Worm (Caenorhabditis elegans) whole organism, midembryonic: Measurements from ENCODE around the gene K10B3.5.

ENCODE experiments used
- T22C8.4 ChIP-seq: fragments of 200-800 bp; sonication (Bioruptor generic); IDR thresholded peaks from 2 replicates; pipeline ENCODE4 v1.3.6; 2022; ENCODE audit warnings: missing genetic modification characterization, missing compliant biosample characterization
- cog-1 ChIP-seq: sonication (generic microtip); optimal IDR thresholded peaks from 2 replicates; lab custom pipeline; 2016; ENCODE audit warnings: missing genetic modification characterization, missing compliant biosample characterization
- flt-1 ChIP-seq: fragments of 200-800 bp; sonication (Bioruptor generic); IDR thresholded peaks from 2 replicates; pipeline ENCODE4 v1.3.6; 2022; ENCODE audit warnings: missing genetic modification characterization, missing compliant biosample characterization
- klf-2 ChIP-seq: fragments of 200-800 bp; sonication (Bioruptor generic); conservative IDR thresholded peaks from 2 replicates; pipeline ENCODE4 v1.3.6; 2022; ENCODE audit warnings: missing genetic modification reagents, missing genetic modification characterization, missing compliant biosample characterization
- med-1 ChIP-seq: sonication (generic microtip); optimal IDR thresholded peaks from 2 replicates; lab custom pipeline; 2017; ENCODE audit warnings: missing genetic modification characterization, mild to moderate bottlenecking, missing compliant biosample characterization, antibody characterized with exemption, missing genetic modification reagents; ENCODE audit not compliant: insufficient read depth
- ref-1 ChIP-seq: fragments of 200-800 bp; sonication (Bioruptor generic); conservative IDR thresholded peaks from 2 replicates; pipeline ENCODE4 v1.3.6; 2022; ENCODE audit warnings: missing genetic modification reagents, missing genetic modification characterization, missing compliant biosample characterization
- tab-1 ChIP-seq: fragments of 200-800 bp; sonication (Bioruptor generic); IDR thresholded peaks from 2 replicates; pipeline ENCODE4 v1.3.6; 2022; ENCODE audit warnings: missing genetic modification characterization, missing compliant biosample characterization
- ztf-23 ChIP-seq: fragments of 200-800 bp; sonication (Bioruptor generic); IDR thresholded peaks from 2 replicates; pipeline ENCODE4 v1.3.6; 2022; ENCODE audit warnings: missing genetic modification reagents, missing genetic modification characterization, missing compliant biosample characterization
- ztf-29 ChIP-seq: fragments of 200-800 bp; sonication (Bioruptor generic); IDR thresholded peaks from 2 replicates; pipeline ENCODE4 v1.3.6; 2022; ENCODE audit warnings: missing genetic modification reagents, missing genetic modification characterization, missing compliant biosample characterization

K10B3.5 gene

DNA sequence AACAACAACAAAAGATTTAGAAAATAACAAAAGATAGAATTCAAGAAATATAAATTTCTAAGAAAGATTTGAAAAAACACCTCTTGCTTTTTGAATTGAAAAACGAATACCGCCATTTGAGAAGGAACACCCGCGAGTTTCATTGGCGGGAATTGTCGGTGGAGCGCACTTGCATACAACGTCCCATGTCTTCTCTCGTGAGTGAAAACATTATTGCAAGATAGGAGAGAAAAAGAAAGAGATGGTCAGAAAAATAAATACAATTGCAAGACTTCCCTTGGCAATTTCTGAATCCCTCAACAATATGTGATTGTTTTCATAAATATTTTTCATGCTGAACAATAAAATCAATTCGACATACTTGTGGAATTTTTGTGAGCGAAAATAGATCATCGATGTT, at the start of gene K10B3.5:
K10B3.5 (minus strand) TSS at position 343 of the 400 bp plus-strand sequence.
- no peak for TF ChIP-seq ztf-23 (GFP tag; lab: Robert Waterston, UW)
- TF ChIP-seq T22C8.4: no peak
- 0 out of 2 replicates have a peak, but pooled peaks have one; percentile 25 for TF ChIP-seq flt-1 (GFP tag; lab: Robert Waterston, UW)
- no peak for TF ChIP-seq med-1 (GFP tag; lab: Kevin White, UChicago)

DNA sequence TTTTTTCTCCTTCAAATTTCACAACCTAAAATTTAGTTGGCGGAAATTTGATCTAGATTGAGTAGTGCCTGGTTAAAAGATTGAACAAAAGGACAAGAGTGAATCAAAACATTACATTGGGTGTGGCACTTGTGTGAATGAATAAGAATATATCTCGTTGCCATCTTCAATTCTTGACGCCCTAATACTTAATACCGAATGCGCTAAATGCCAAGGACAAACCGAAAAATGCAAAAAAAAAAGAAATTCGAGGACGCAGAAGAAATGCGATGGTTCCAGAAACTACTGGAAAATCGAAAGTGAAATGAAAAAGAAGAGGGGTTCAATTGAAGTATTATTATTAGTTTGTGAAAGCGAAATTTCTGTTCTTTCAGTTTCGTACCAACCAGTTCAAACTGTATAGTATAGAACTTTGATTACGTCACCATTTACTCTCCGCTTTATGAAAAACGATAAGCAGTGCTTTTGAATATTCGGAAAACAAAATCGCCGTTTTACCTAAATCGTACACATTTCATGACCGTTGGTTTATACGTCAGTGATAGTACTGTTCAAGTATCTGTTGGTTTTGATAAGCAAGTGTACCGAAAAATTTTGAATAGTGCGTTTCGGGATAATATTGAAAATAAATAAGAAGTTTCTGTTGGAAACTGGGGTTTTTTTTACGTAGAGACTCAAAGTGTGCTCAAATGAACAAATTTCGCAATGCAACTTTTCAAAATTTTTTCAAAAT, 49.0 kb upstream of the K10B3.5 start:
- TF ChIP-seq T22C8.4 (no peak), klf-2 (GFP tag; lab: Robert Waterston, UW) (no peak), tab-1 (GFP tag; lab: Robert Waterston, UW) (no peak), cog-1 (tag; lab: Kevin White, UChicago) (no peak), med-1 (GFP tag; lab: Kevin White, UChicago) (no peak), ref-1 (GFP tag; lab: Robert Waterston, UW) (no peak), ztf-23 (GFP tag; lab: Robert Waterston, UW) (no peak), flt-1 (GFP tag; lab: Robert Waterston, UW) (no peak), ztf-29 (GFP tag; lab: Robert Waterston, UW) (no peak)

DNA sequence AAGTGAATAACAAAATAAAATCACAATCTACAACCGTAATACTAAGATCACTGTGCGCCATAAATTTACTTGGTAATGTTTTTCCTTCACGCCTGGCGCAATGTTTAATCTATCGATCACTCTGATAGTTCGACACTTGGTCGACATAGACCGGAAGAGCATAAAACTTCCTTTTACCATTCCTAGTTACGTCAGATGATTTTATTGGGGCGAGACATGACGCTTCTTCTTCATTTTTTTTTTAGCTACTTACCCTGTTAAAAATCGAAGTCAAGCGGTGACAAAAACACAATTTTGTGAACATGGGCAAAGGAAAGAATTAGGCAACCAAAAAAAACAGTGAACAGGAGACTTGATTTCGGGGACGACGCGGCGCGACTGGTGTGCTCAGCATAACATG, 48.3 kb upstream of the K10B3.5 start:
- TF ChIP-seq klf-2 (GFP tag; lab: Robert Waterston, UW) (no peak), cog-1 (tag; lab: Kevin White, UChicago) (no peak), T22C8.4 (no peak), tab-1 (GFP tag; lab: Robert Waterston, UW) (no peak), med-1 (GFP tag; lab: Kevin White, UChicago) (no peak), ztf-23 (GFP tag; lab: Robert Waterston, UW) (no peak), ref-1 (GFP tag; lab: Robert Waterston, UW) (no peak), ztf-29 (GFP tag; lab: Robert Waterston, UW) (no peak), flt-1 (GFP tag; lab: Robert Waterston, UW) (no peak)

DNA sequence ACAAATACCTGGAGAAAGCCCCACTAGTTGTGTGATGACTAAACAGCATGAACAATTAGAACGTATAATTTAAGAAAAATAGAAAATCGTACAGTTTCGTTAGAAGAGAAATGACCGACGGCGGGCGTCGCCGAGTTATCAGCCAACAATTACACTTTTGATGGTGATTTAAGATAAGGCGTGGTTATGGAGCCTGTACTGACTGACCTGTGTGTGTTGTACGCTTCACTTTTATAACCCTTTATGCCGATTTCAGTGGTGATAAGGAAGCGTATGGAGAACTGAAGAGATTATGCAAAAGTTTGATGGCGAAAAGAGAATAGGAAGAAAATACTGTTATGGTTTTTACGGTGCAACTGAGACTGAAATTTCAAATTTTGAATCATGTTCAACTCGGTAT, 46.9 kb upstream of the K10B3.5 start:
- TF ChIP-seq tab-1 (GFP tag; lab: Robert Waterston, UW): no peak
- no peak for TF ChIP-seq ztf-29 (GFP tag; lab: Robert Waterston, UW)
- no peak for TF ChIP-seq cog-1 (tag; lab: Kevin White, UChicago)

DNA sequence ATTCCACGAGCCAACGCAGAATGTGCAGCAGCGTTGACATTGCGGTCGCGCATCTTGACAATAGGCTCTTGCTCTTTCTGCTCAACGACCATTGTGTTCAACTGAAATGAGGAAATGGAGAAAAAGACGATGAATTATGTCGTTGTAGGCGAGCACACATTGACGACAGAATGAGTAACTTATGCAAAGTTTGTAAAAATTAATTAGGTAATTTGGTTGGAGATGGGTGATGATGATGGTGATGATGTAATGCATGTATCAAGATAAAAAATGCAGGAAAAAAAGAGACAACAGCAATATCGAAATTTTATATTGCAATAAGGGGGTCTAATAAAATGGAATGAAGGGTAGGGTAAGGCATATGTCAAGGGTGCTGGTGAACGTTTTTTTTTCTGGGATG, 46.1 kb upstream of the K10B3.5 start, which contains the start of gene bbln-1:
bbln-1 (minus strand) TSS at position 101 of the 400 bp plus-strand sequence.
- TF ChIP-seq tab-1 (GFP tag; lab: Robert Waterston, UW) (no peak), cog-1 (tag; lab: Kevin White, UChicago) (no peak), ref-1 (GFP tag; lab: Robert Waterston, UW) (no peak), ztf-23 (GFP tag; lab: Robert Waterston, UW) (no peak)

DNA sequence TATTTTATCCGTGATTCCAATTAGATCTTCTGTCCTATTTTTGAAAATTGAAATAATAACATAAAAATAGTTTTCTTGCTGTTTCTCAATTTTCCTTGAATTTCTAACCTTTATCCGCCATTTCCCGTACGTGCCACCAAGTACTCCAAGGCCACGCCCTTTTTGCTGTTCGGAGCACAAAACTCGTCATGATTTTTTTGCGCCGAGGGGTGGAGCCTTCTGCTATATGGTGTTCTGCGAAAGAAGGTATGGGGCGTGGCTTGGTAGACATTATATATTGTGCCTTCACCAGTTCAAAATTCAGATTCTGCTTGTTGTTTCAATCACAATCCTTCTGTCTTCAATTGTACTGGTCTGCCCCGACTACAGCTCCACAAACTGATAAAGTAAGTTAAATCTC, 39.0 kb upstream of the K10B3.5 start, which contains the start of gene C15C7.4:
C15C7.4 (plus strand) TSS at position 301 of the 400 bp plus-strand sequence.
- TF ChIP-seq ref-1 (GFP tag; lab: Robert Waterston, UW) (no peak), cog-1 (tag; lab: Kevin White, UChicago) (no peak), flt-1 (GFP tag; lab: Robert Waterston, UW) (no peak), ztf-23 (GFP tag; lab: Robert Waterston, UW) (no peak), med-1 (GFP tag; lab: Kevin White, UChicago) (no peak), ztf-29 (GFP tag; lab: Robert Waterston, UW) (no peak), tab-1 (GFP tag; lab: Robert Waterston, UW) (no peak)

DNA sequence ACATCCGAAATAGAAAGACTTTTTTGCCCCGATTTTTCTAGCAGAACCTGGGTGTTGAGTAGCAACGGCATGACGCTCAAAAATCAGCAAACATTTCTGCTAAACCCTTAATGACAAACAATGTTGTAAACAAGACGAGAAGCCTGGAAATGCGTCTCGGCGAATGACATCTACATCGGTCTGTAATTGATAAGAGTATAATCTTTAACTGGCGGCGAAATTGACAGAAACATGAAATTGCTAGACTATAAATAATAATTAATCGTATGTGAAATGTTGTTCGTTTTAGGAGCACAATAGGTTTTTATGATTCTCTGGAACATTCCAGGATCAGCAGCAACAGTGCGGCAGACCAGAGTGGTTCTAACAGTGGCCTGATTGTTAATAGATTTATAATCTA, 35.4 kb upstream of the K10B3.5 start:
- TF ChIP-seq T22C8.4 (no peak), ref-1 (GFP tag; lab: Robert Waterston, UW) (no peak), flt-1 (GFP tag; lab: Robert Waterston, UW) (no peak), ztf-23 (GFP tag; lab: Robert Waterston, UW) (no peak), tab-1 (GFP tag; lab: Robert Waterston, UW) (no peak), ztf-29 (GFP tag; lab: Robert Waterston, UW) (no peak), med-1 (GFP tag; lab: Kevin White, UChicago) (no peak), klf-2 (GFP tag; lab: Robert Waterston, UW) (no peak), cog-1 (tag; lab: Kevin White, UChicago) (no peak)

DNA sequence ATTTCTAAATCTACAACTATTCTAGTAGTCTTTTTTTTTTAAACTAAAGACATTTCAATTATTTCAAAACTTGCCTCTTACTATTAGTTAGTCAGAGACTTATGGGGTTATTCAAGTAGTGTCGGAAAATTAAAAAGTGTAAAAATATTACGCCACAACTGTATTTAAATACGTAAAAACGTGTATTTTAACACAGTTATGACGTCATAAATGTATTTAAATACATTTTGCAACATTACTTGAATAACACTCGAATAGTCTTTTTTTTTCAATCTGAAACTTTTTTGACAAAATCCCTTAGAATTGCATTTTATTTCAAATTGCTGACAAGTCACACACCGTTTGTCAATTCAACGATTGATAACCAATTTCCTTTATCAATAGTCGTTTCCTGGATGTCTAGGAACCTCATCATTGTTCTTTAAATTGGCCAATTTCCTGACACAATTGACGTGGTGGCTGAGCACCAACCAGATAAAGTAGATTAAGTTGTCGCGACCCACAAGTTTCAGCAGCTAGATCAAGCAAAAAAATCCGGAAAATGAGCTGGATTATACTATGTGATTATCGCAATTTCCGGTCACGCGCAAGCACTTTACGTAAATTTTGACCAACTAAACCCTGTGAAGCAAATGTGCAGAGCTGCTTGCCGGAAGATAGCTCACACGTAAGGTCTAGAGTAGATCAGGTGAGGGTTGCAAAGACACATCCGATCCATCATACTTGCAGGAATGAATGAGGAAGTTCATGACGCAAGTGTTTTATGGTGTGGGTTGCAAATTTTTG, 33.4 kb upstream of the K10B3.5 start:
- no peak for TF ChIP-seq ref-1 (GFP tag; lab: Robert Waterston, UW)
- no peak for TF ChIP-seq cog-1 (tag; lab: Kevin White, UChicago)
- TF ChIP-seq tab-1 (GFP tag; lab: Robert Waterston, UW): no peak
- no peak for TF ChIP-seq T22C8.4
- no peak for TF ChIP-seq klf-2 (GFP tag; lab: Robert Waterston, UW)
- TF ChIP-seq flt-1 (GFP tag; lab: Robert Waterston, UW): no peak
- TF ChIP-seq ztf-29 (GFP tag; lab: Robert Waterston, UW): no peak
- no peak for TF ChIP-seq ztf-23 (GFP tag; lab: Robert Waterston, UW)
- TF ChIP-seq med-1 (GFP tag; lab: Kevin White, UChicago): no peak

DNA sequence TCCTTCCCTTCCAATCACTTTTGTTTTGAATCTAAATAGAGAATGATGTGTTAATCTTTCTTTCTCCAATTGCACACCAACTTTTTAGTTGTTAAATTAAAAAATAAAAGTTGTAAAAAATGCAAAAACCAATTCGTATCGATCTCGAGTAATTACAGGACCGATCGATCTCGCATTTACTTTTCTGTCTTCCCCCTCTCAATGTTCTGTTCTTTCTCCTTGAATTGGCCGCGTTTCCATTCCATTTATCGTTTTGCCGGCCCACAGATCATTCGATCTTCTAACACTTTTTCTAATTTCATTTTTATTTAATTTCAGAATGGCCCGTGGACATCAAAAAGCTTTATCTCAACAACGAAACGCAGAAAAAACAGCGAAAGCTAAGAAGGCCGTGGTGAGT, 28.9 kb upstream of the K10B3.5 start, which contains the start of gene K10B3.1:
K10B3.1 (plus strand) TSS at position 301 of the 400 bp plus-strand sequence.
- TF ChIP-seq tab-1 (GFP tag; lab: Robert Waterston, UW) (no peak), cog-1 (tag; lab: Kevin White, UChicago) (no peak), ztf-23 (GFP tag; lab: Robert Waterston, UW) (no peak), ref-1 (GFP tag; lab: Robert Waterston, UW) (no peak), T22C8.4 (no peak), flt-1 (GFP tag; lab: Robert Waterston, UW) (no peak), ztf-29 (GFP tag; lab: Robert Waterston, UW) (no peak), med-1 (GFP tag; lab: Kevin White, UChicago) (no peak)
